Fruit fly (Drosophila melanogaster) whole organism, embryonic: ENCODE results near the gene CG7728.
A peak's percentile ranks its signal among the peaks of the same experiment; 100 is the strongest.

Source experiments
- Bgb ChIP-seq: fragments of 200-800 bp; sonication (Bioruptor generic); IDR thresholded peaks from 2 replicates; pipeline ENCODE4 v1.3.6; 2022; ENCODE audit warnings: missing biosample characterization, missing genetic modification characterization; ENCODE audit not compliant: partially characterized antibody
- CG10209 ChIP-seq: fragments of 200-800 bp; sonication (Bioruptor generic); optimal IDR thresholded peaks from 3 replicates; lab custom pipeline; 2017; ENCODE audit warnings: missing biosample characterization, mild to moderate bottlenecking, missing genetic modification characterization, missing genetic modification reagents
- CG1233 ChIP-seq: fragments of 200-800 bp; sonication (Bioruptor generic); optimal IDR thresholded peaks from 4 replicates; lab custom pipeline; 2018; ENCODE audit warnings: missing biosample characterization, mild to moderate bottlenecking, missing genetic modification characterization
- CG15011 ChIP-seq: fragments of 200-800 bp; sonication (Bioruptor generic); optimal IDR thresholded peaks from 3 replicates; lab custom pipeline; 2018; ENCODE audit warnings: missing biosample characterization, mild to moderate bottlenecking, missing genetic modification characterization
- CG15269 ChIP-seq: fragments of 200-800 bp; sonication (Bioruptor generic); optimal IDR thresholded peaks from 2 replicates; lab custom pipeline; 2018; ENCODE audit warnings: missing biosample characterization, mild to moderate bottlenecking, missing genetic modification characterization, moderate library complexity
- CG18011 ChIP-seq: fragments of 200-800 bp; sonication (Bioruptor generic); optimal IDR thresholded peaks from 2 replicates; lab custom pipeline; 2017; ENCODE audit warnings: missing biosample characterization, missing genetic modification characterization, mild to moderate bottlenecking, moderate library complexity, missing genotype
- CG18599 ChIP-seq: fragments of 200-800 bp; sonication (Bioruptor generic); optimal IDR thresholded peaks from 3 replicates; lab custom pipeline; 2017; ENCODE audit warnings: missing biosample characterization, missing genetic modification characterization, mild to moderate bottlenecking, moderate library complexity, missing genetic modification reagents
- CG2678 ChIP-seq: fragments of 200-800 bp; sonication (Bioruptor generic); optimal IDR thresholded peaks from 3 replicates; lab custom pipeline; 2019; ENCODE audit warnings: missing biosample characterization, mild to moderate bottlenecking, missing genetic modification characterization, moderate library complexity
- CG2712 ChIP-seq: fragments of 200-800 bp; optimal IDR thresholded peaks from 3 replicates; lab custom pipeline; 2019; ENCODE audit warnings: missing biosample characterization, mild to moderate bottlenecking, missing genetic modification characterization, moderate library complexity
- CG31365 ChIP-seq: fragments of 200-800 bp; sonication (Bioruptor generic); optimal IDR thresholded peaks from 2 replicates; lab custom pipeline; 2018; ENCODE audit warnings: missing biosample characterization, mild to moderate bottlenecking, missing genetic modification characterization
- CG3407 ChIP-seq: fragments of 200-800 bp; sonication (Bioruptor generic); optimal IDR thresholded peaks from 2 replicates; lab custom pipeline; 2018; ENCODE audit warnings: missing biosample characterization, mild to moderate bottlenecking, missing genetic modification characterization
- CG34422 ChIP-seq: fragments of 200-800 bp; sonication (Bioruptor generic); IDR thresholded peaks from 3 replicates; pipeline ENCODE4 v1.3.6; 2022; ENCODE audit warnings: missing biosample characterization, missing genetic modification characterization
- CG3847 ChIP-seq: fragments of 200-800 bp; sonication (Bioruptor generic); IDR thresholded peaks from 2 replicates; pipeline ENCODE4 v1.3.6; 2022; ENCODE audit warnings: missing biosample characterization, missing genetic modification characterization
- CG4328 ChIP-seq: fragments of 200-800 bp; sonication (Bioruptor generic); optimal IDR thresholded peaks from 3 replicates; lab custom pipeline; 2017; ENCODE audit warnings: missing biosample characterization, missing genetic modification reagents, missing genetic modification characterization
- CG6254 ChIP-seq: fragments of 200-800 bp; sonication (Bioruptor generic); optimal IDR thresholded peaks from 3 replicates; lab custom pipeline; 2017; ENCODE audit warnings: mild to moderate bottlenecking, missing biosample characterization, missing genetic modification reagents, missing genetic modification characterization
- CG6765 ChIP-seq: fragments of 200-800 bp; sonication (Bioruptor generic); optimal IDR thresholded peaks from 3 replicates; lab custom pipeline; 2017; ENCODE audit warnings: missing biosample characterization, mild to moderate bottlenecking, missing genetic modification characterization
- CG6813 ChIP-seq: fragments of 200-800 bp; sonication (Bioruptor generic); optimal IDR thresholded peaks from 2 replicates; lab custom pipeline; 2017; ENCODE audit warnings: missing biosample characterization, missing genetic modification characterization, mild to moderate bottlenecking, moderate library complexity, missing genetic modification reagents
- CG7372 ChIP-seq: fragments of 200-800 bp; sonication (Bioruptor generic); IDR thresholded peaks from 2 replicates; pipeline ENCODE4 v1.3.6; 2022; ENCODE audit warnings: missing biosample characterization, missing genetic modification characterization
- CG9727 ChIP-seq: fragments of 200-800 bp; sonication (Bioruptor generic); optimal IDR thresholded peaks from 3 replicates; lab custom pipeline; 2017; ENCODE audit warnings: missing biosample characterization, mild to moderate bottlenecking, missing genetic modification characterization
- D19B ChIP-seq: fragments of 200-800 bp; sonication (Bioruptor generic); optimal IDR thresholded peaks from 2 replicates; lab custom pipeline; 2017; ENCODE audit warnings: missing biosample characterization, mild to moderate bottlenecking, missing genetic modification characterization
- Dbx ChIP-seq: fragments of 200-800 bp; sonication (Bioruptor generic); IDR thresholded peaks from 3 replicates; pipeline ENCODE4 v1.3.6; 2022; ENCODE audit warnings: missing biosample characterization, missing genetic modification characterization
- Dp ChIP-seq: fragments of 200-800 bp; sonication (Bioruptor generic); optimal IDR thresholded peaks from 2 replicates; lab custom pipeline; 2018; ENCODE audit warnings: missing biosample characterization, mild to moderate bottlenecking, missing genetic modification characterization, moderate library complexity
- Ets65A ChIP-seq: fragments of 200-800 bp; sonication (Bioruptor generic); peaks from one replicate; lab custom pipeline; 2016; ENCODE audit warnings: missing biosample characterization, missing genetic modification characterization
- H15 ChIP-seq: fragments of 200-800 bp; sonication (Bioruptor generic); IDR thresholded peaks from 3 replicates; pipeline ENCODE4 v1.3.6; 2022; ENCODE audit warnings: missing biosample characterization, missing genetic modification characterization
- Hand ChIP-seq: fragments of 200-800 bp; sonication (Bioruptor generic); optimal IDR thresholded peaks from 2 replicates; lab custom pipeline; 2017; ENCODE audit warnings: mild to moderate bottlenecking, missing biosample characterization, missing genetic modification reagents, missing genetic modification characterization
- Hmx ChIP-seq: fragments of 200-800 bp; sonication (Bioruptor generic); optimal IDR thresholded peaks from 2 replicates; lab custom pipeline; 2016; ENCODE audit warnings: missing biosample characterization, missing genetic modification characterization
- Ptx1 ChIP-seq: fragments of 200-800 bp; sonication (Bioruptor generic); IDR thresholded peaks from 2 replicates; pipeline ENCODE4 v1.3.6; 2022; ENCODE audit warnings: missing biosample characterization, missing genetic modification characterization
- bsh ChIP-seq, 2 experiments: fragments of 200-800 bp; sonication (Bioruptor generic); optimal IDR thresholded peaks; 2 replicates each; lab custom pipeline; 2017 to 2018; ENCODE audit warnings: mild to moderate bottlenecking in 2 of 2, missing biosample characterization in 2 of 2, missing genetic modification characterization in 2 of 2, moderate library complexity in 1 of 2
- ems ChIP-seq: fragments of 200-800 bp; sonication (Bioruptor generic); optimal IDR thresholded peaks from 3 replicates; lab custom pipeline; 2016; ENCODE audit warnings: missing biosample characterization, missing genetic modification characterization
- ftz-f1 ChIP-seq: fragments of 200-800 bp; sonication (Bioruptor generic); optimal IDR thresholded peaks from 2 replicates; lab custom pipeline; 2016; ENCODE audit warnings: missing biosample characterization, missing genetic modification characterization
- hkb ChIP-seq, 2 experiments: fragments of 200-800 bp in 1 of 2; fragments of >200 bp in 1 of 2; sonication (Bioruptor generic) in 1 of 2; IDR thresholded peaks in 1 of 2; optimal IDR thresholded peaks in 1 of 2; 2 replicates each; pipeline versions ENCODE4 v1.3.6 to Lab custom; 2017 to 2022; ENCODE audit warnings: missing biosample characterization in 1 of 2, missing genetic modification characterization in 1 of 2
- ind ChIP-seq: fragments of 200-800 bp; sonication (Bioruptor generic); optimal IDR thresholded peaks from 3 replicates; lab custom pipeline; 2016; ENCODE audit warnings: missing biosample characterization, missing genetic modification characterization
- jigr1 ChIP-seq: fragments of 200-800 bp; sonication (Bioruptor generic); IDR thresholded peaks from 3 replicates; pipeline ENCODE4 v1.3.6; 2022; ENCODE audit warnings: missing biosample characterization, missing genetic modification characterization
- klu ChIP-seq: fragments of 200-800 bp; sonication (Bioruptor generic); IDR thresholded peaks from 2 replicates; pipeline ENCODE4 v1.3.6; 2022; ENCODE audit warnings: missing biosample characterization, missing genetic modification characterization
- lilli ChIP-seq: fragments of 200-800 bp; sonication (Bioruptor generic); optimal IDR thresholded peaks from 3 replicates; lab custom pipeline; 2016; ENCODE audit warnings: missing biosample characterization, missing genetic modification characterization
- mam ChIP-seq: fragments of 200-800 bp; sonication (Bioruptor generic); optimal IDR thresholded peaks from 3 replicates; lab custom pipeline; 2016; ENCODE audit warnings: missing biosample characterization, missing genetic modification characterization
- mld ChIP-seq: fragments of 200-800 bp; sonication (Bioruptor generic); IDR thresholded peaks from 3 replicates; pipeline ENCODE4 v1.3.6; 2022; ENCODE audit warnings: missing biosample characterization, missing genetic modification characterization; ENCODE audit not compliant: partially characterized antibody
- nerfin-2 ChIP-seq: fragments of 200-800 bp; sonication (Bioruptor generic); IDR thresholded peaks from 2 replicates; pipeline ENCODE4 v1.3.6; 2022; ENCODE audit warnings: missing biosample characterization, missing genetic modification characterization; ENCODE audit not compliant: partially characterized antibody
- nmo ChIP-seq: fragments of 200-800 bp; sonication (Bioruptor generic); optimal IDR thresholded peaks from 2 replicates; lab custom pipeline; 2018; ENCODE audit warnings: missing biosample characterization, mild to moderate bottlenecking, missing genetic modification characterization, moderate library complexity
- pho ChIP-seq: fragments of 200-800 bp; sonication (Bioruptor generic); optimal IDR thresholded peaks from 2 replicates; lab custom pipeline; 2016; ENCODE audit warnings: missing biosample characterization, missing genetic modification characterization
- ro ChIP-seq: fragments of 200-800 bp; sonication (Bioruptor generic); IDR thresholded peaks from 2 replicates; pipeline ENCODE4 v1.3.6; 2022; ENCODE audit warnings: missing biosample characterization, missing genetic modification characterization
- run ChIP-seq: fragments of 200-800 bp; sonication (Bioruptor generic); optimal IDR thresholded peaks from 3 replicates; lab custom pipeline; 2018; ENCODE audit warnings: missing biosample characterization, mild to moderate bottlenecking, missing genetic modification characterization
- sima ChIP-seq: fragments of 200-800 bp; sonication (Bioruptor generic); optimal IDR thresholded peaks from 2 replicates; lab custom pipeline; 2016; ENCODE audit warnings: missing biosample characterization, missing genetic modification characterization
- tio ChIP-seq: fragments of 200-800 bp; sonication (Bioruptor generic); optimal IDR thresholded peaks from 2 replicates; lab custom pipeline; 2017; ENCODE audit warnings: missing biosample characterization, missing genetic modification characterization, inconsistent platforms
- tna ChIP-seq: fragments of 200-800 bp; sonication (Bioruptor generic); IDR thresholded peaks from 2 replicates; pipeline ENCODE4 v1.3.6; 2022; ENCODE audit warnings: missing biosample characterization, missing genetic modification characterization; ENCODE audit not compliant: partially characterized antibody
- twi ChIP-seq: fragments of 200-800 bp; optimal IDR thresholded peaks from 2 replicates; lab custom pipeline; 2019; ENCODE audit warnings: missing biosample characterization, mild to moderate bottlenecking, missing genetic modification characterization, moderate library complexity
- unc-4 ChIP-seq: fragments of 200-800 bp; sonication (Bioruptor generic); IDR thresholded peaks from 2 replicates; pipeline ENCODE4 v1.3.6; 2022; ENCODE audit warnings: missing biosample characterization, missing genetic modification characterization; ENCODE audit not compliant: partially characterized antibody
- z ChIP-seq: fragments of 200-800 bp; sonication (Bioruptor generic); IDR thresholded peaks from 3 replicates; pipeline ENCODE4 v1.3.6; 2022; ENCODE audit warnings: missing biosample characterization, missing genetic modification characterization
- zen ChIP-seq: fragments of 200-800 bp; sonication (Bioruptor generic); optimal IDR thresholded peaks from 3 replicates; lab custom pipeline; 2018; ENCODE audit warnings: missing biosample characterization, mild to moderate bottlenecking, missing genetic modification characterization, moderate library complexity
- zfh1 ChIP-seq: fragments of 200-800 bp; sonication (Bioruptor generic); IDR thresholded peaks from 3 replicates; pipeline ENCODE4 v1.3.6; 2022; ENCODE audit warnings: missing biosample characterization, missing genetic modification characterization

The CG7728 gene

dm6 chr3L:16989169-16989568 lies 27.2 kb upstream of the CG7728 start (continued):
- no peak for TF ChIP-seq mld (GFP tag; lab: Robert Waterston, UW)
- no peak for TF ChIP-seq klu (GFP tag; lab: Robert Waterston, UW)
- no peak for TF ChIP-seq CG6254 (GFP tag; lab: Kevin White, UChicago)
- peak; percentile 56 for TF ChIP-seq CG2678
- no peak for TF ChIP-seq CG4328 (GFP tag; lab: Kevin White, UChicago)
- no peak for TF ChIP-seq pho
- no peak for TF ChIP-seq CG34422 (GFP tag; lab: Robert Waterston, UW)
- no peak for TF ChIP-seq z (GFP tag; lab: Robert Waterston, UW)
- no peak for TF ChIP-seq Hand (GFP tag; lab: Kevin White, UChicago)
- no peak for TF ChIP-seq H15
- no peak for TF ChIP-seq CG31365 (tag; lab: Kevin White, UChicago)
- no peak for TF ChIP-seq mam
- TF ChIP-seq CG10209 (GFP tag; lab: Kevin White, UChicago), result no peak
- no peak for TF ChIP-seq ftz-f1
- no peak for TF ChIP-seq Ets65A (GFP tag; lab: Kevin White, UChicago)
- no peak for TF ChIP-seq CG6813 (GFP tag; lab: Kevin White, UChicago)
- TF ChIP-seq sima (GFP tag; lab: Kevin White, UChicago), result no peak
- TF ChIP-seq CG18599 (GFP tag; lab: Kevin White, UChicago), result peak; percentile 19
- peak; percentile 48 for TF ChIP-seq nmo (GFP tag; lab: Kevin White, UChicago)
- no peak for TF ChIP-seq Dbx (GFP tag; lab: Robert Waterston, UW)
- TF ChIP-seq CG7372 (GFP tag; lab: Robert Waterston, UW), result no peak
- 0 out of 2 replicates have a peak, but pooled peaks have one; percentile 27 for TF ChIP-seq CG3847 (GFP tag; lab: Robert Waterston, UW)
- TF ChIP-seq bsh (GFP tag; optimal IDR thresholded peaks at IDR 0.05; lab: Kevin White, UChicago), result peak; percentile 37 to 53
- TF ChIP-seq unc-4, result no peak
- no peak for TF ChIP-seq Bgb (GFP tag; lab: Robert Waterston, UW)
- TF ChIP-seq Ptx1, result peak; percentile 45
- TF ChIP-seq run (tag; lab: Kevin White, UChicago), result no peak
- peak; percentile 66 for TF ChIP-seq CG2712
- no peak for TF ChIP-seq CG1233
- TF ChIP-seq CG15269, result peak; percentile 68
- no peak for TF ChIP-seq Hmx
- TF ChIP-seq CG3407 (GFP tag; lab: Kevin White, UChicago), result no peak
- no peak for TF ChIP-seq CG6765 (GFP tag; lab: Kevin White, UChicago)
- no peak for TF ChIP-seq tio (GFP tag; lab: Kevin White, UChicago)
- no peak for TF ChIP-seq ro (GFP tag; lab: Robert Waterston, UW)
- TF ChIP-seq nerfin-2 (GFP tag; lab: Robert Waterston, UW), result no peak
- no peak for TF ChIP-seq ind (GFP tag; lab: Kevin White, UChicago)
- TF ChIP-seq Dp, result no peak
- no peak for TF ChIP-seq CG15011 (GFP tag; lab: Kevin White, UChicago)
- no peak for TF ChIP-seq ems
- TF ChIP-seq D19B (GFP tag; lab: Kevin White, UChicago), result no peak
- TF ChIP-seq CG18011 (GFP tag; lab: Kevin White, UChicago), result no peak
- TF ChIP-seq lilli (GFP tag; lab: Kevin White, UChicago), result peak; percentile 25
- TF ChIP-seq tna (GFP tag; lab: Robert Waterston, UW), result no peak
- TF ChIP-seq zfh1 (GFP tag; lab: Robert Waterston, UW), result no peak
- TF ChIP-seq twi (tag; lab: Kevin White, UChicago), result no peak
- TF ChIP-seq jigr1, result no peak
- no peak for TF ChIP-seq zen (tag; lab: Kevin White, UChicago)
- no peak for TF ChIP-seq hkb (optimal IDR thresholded peaks at IDR 0.05; lab: Kevin White, UChicago)
- TF ChIP-seq hkb (GFP tag; IDR thresholded peaks at IDR 0.05; lab: Robert Waterston, UW), result peak; percentile 61
- TF ChIP-seq CG9727, result peak; percentile 39
